Worm (Caenorhabditis elegans) whole organism, L2 larva: ENCODE results near the gene B0244.9.

Experiments
- C34F6.9 ChIP-seq: fragments of 150-350 bp; optimal IDR thresholded peaks from 2 replicates; lab custom pipeline; 2014; ENCODE audit warnings: missing biosample characterization, missing genetic modification characterization
- F13H6.1 ChIP-seq: sonication (generic microtip); optimal IDR thresholded peaks from 2 replicates; lab custom pipeline; 2016; ENCODE audit warnings: missing genetic modification characterization, missing compliant biosample characterization
- R02D3.7 ChIP-seq: fragments of 150-350 bp; optimal IDR thresholded peaks from 2 replicates; lab custom pipeline; 2014; ENCODE audit warnings: missing biosample characterization, missing genetic modification characterization
- Y55F3AM.14 ChIP-seq: fragments of 200-800 bp; sonication (Bioruptor generic); optimal IDR thresholded peaks from 2 replicates; lab custom pipeline; 2018; ENCODE audit warnings: mild to moderate bottlenecking, missing genetic modification characterization, missing compliant biosample characterization
- alr-1 ChIP-seq: fragments of 150-350 bp; optimal IDR thresholded peaks from 2 replicates; lab custom pipeline; 2014; ENCODE audit warnings: missing biosample characterization, missing genetic modification characterization
- ama-1 ChIP-seq: fragments of 150-350 bp; optimal IDR thresholded peaks from 2 replicates; lab custom pipeline; 2018; ENCODE audit warnings: inconsistent platforms
- blmp-1 ChIP-seq: sonication (generic microtip); optimal IDR thresholded peaks from 2 replicates; lab custom pipeline; 2017; ENCODE audit warnings: missing genetic modification characterization, mild to moderate bottlenecking, missing compliant biosample characterization, antibody characterized with exemption, moderate library complexity; ENCODE audit not compliant: insufficient read depth
- ceh-82 ChIP-seq: fragments of 150-350 bp; optimal IDR thresholded peaks from 2 replicates; lab custom pipeline; 2014; ENCODE audit warnings: missing biosample characterization, missing genetic modification characterization
- crh-2 ChIP-seq: sonication (generic microtip); optimal IDR thresholded peaks from 2 replicates; lab custom pipeline; 2017; ENCODE audit warnings: missing biosample characterization, missing genetic modification characterization
- egl-27 ChIP-seq: sonication (generic microtip); optimal IDR thresholded peaks from 3 replicates; lab custom pipeline; 2017; ENCODE audit warnings: missing biosample characterization, missing genetic modification reagents, missing genetic modification characterization
- elt-3 ChIP-seq: sonication (generic microtip); optimal IDR thresholded peaks from 2 replicates; lab custom pipeline; 2017; ENCODE audit warnings: missing biosample characterization, missing genetic modification characterization
- fos-1 ChIP-seq: fragments of 150-350 bp; optimal IDR thresholded peaks from 2 replicates; lab custom pipeline; 2014; ENCODE audit warnings: missing biosample characterization, missing genetic modification characterization
- gmeb-1 ChIP-seq: fragments of 150-350 bp; optimal IDR thresholded peaks from 2 replicates; lab custom pipeline; 2014; ENCODE audit warnings: missing biosample characterization, missing genetic modification characterization
- lin-11 ChIP-seq: fragments of 150-350 bp; sonication (generic microtip); optimal IDR thresholded peaks from 2 replicates; lab custom pipeline; 2014; ENCODE audit warnings: missing biosample characterization, missing genetic modification characterization, inconsistent platforms, mixed read lengths
- lin-13 ChIP-seq: fragments of 150-350 bp; optimal IDR thresholded peaks from 2 replicates; lab custom pipeline; 2014; ENCODE audit warnings: missing biosample characterization, missing genetic modification reagents, missing genetic modification characterization
- lin-39 ChIP-seq: fragments of 150-350 bp; optimal IDR thresholded peaks from 2 replicates; lab custom pipeline; 2014; ENCODE audit warnings: missing biosample characterization, missing genetic modification reagents, missing genetic modification characterization
- lsy-2 ChIP-seq, 2 experiments: fragments of 150-350 bp in 1 of 2; sonication (generic microtip) in 1 of 2; optimal IDR thresholded peaks; 2 replicates each; lab custom pipeline; 2014 to 2017; ENCODE audit warnings: missing biosample characterization in 2 of 2, missing genetic modification characterization in 2 of 2
- mbf-1 ChIP-seq: sonication (generic microtip); optimal IDR thresholded peaks from 2 replicates; lab custom pipeline; 2017; ENCODE audit warnings: missing biosample characterization, missing genetic modification characterization
- nhr-10 ChIP-seq: sonication (generic microtip); optimal IDR thresholded peaks from 2 replicates; lab custom pipeline; 2017; ENCODE audit warnings: missing biosample characterization, missing genetic modification characterization
- nhr-12 ChIP-seq: fragments of 150-350 bp; optimal IDR thresholded peaks from 2 replicates; lab custom pipeline; 2014; ENCODE audit warnings: missing biosample characterization, missing genetic modification characterization
- nhr-129 ChIP-seq: fragments of 150-350 bp; optimal IDR thresholded peaks from 2 replicates; lab custom pipeline; 2014; ENCODE audit warnings: missing biosample characterization, missing genetic modification characterization
- nhr-21 ChIP-seq: fragments of 150-350 bp; optimal IDR thresholded peaks from 2 replicates; lab custom pipeline; 2014; ENCODE audit warnings: missing biosample characterization, missing genetic modification characterization
- nhr-23 ChIP-seq: fragments of 150-350 bp; optimal IDR thresholded peaks from 2 replicates; lab custom pipeline; 2014; ENCODE audit warnings: missing biosample characterization, missing genetic modification reagents, missing genetic modification characterization
- nhr-237 ChIP-seq: fragments of 150-350 bp; optimal IDR thresholded peaks from 2 replicates; lab custom pipeline; 2014; ENCODE audit warnings: missing biosample characterization, missing genetic modification characterization
- nhr-25 ChIP-seq: fragments of 150-350 bp; sonication (generic microtip); optimal IDR thresholded peaks from 3 replicates; lab custom pipeline; 2014; ENCODE audit warnings: missing biosample characterization, missing genetic modification characterization
- nhr-6 ChIP-seq: fragments of 150-350 bp; optimal IDR thresholded peaks from 2 replicates; lab custom pipeline; 2014; ENCODE audit warnings: missing biosample characterization, missing genetic modification characterization
- nhr-77 ChIP-seq: fragments of 150-350 bp; optimal IDR thresholded peaks from 2 replicates; lab custom pipeline; 2014; ENCODE audit warnings: missing biosample characterization, missing genetic modification characterization
- sem-4 ChIP-seq: fragments of 150-350 bp; optimal IDR thresholded peaks from 2 replicates; lab custom pipeline; 2014; ENCODE audit warnings: missing biosample characterization, missing genetic modification reagents, missing genetic modification characterization
- skn-1 ChIP-seq: sonication (generic microtip); optimal IDR thresholded peaks from 2 replicates; lab custom pipeline; 2017; ENCODE audit warnings: missing biosample characterization, missing genetic modification characterization
- sma-3 ChIP-seq: sonication (generic microtip); optimal IDR thresholded peaks from 2 replicates; lab custom pipeline; 2016; ENCODE audit warnings: missing genetic modification reagents, missing genetic modification characterization, missing compliant biosample characterization
- sma-9 ChIP-seq, 2 experiments: fragments of 150-350 bp in 1 of 2; sonication (generic microtip) in 1 of 2; optimal IDR thresholded peaks; 2 replicates each; lab custom pipeline; 2014 to 2016; ENCODE audit warnings: missing genetic modification characterization in 2 of 2, mild to moderate bottlenecking in 1 of 2, missing biosample characterization in 1 of 2, missing compliant biosample characterization in 1 of 2, missing genetic modification reagents in 1 of 2, moderate library complexity in 1 of 2
- unc-39 ChIP-seq: fragments of 150-350 bp; optimal IDR thresholded peaks from 2 replicates; lab custom pipeline; 2014; ENCODE audit warnings: missing biosample characterization, missing genetic modification characterization
- unc-55 ChIP-seq: fragments of 150-350 bp; sonication (generic microtip); optimal IDR thresholded peaks from 3 replicates; lab custom pipeline; 2014; ENCODE audit warnings: missing biosample characterization, missing genetic modification reagents, missing genetic modification characterization
- unc-62 ChIP-seq: fragments of 150-350 bp; optimal IDR thresholded peaks from 2 replicates; lab custom pipeline; 2014; ENCODE audit warnings: missing biosample characterization, missing genetic modification reagents, missing genetic modification characterization
- zag-1 ChIP-seq: fragments of 150-350 bp; optimal IDR thresholded peaks from 2 replicates; lab custom pipeline; 2014; ENCODE audit warnings: missing biosample characterization, missing genetic modification characterization
- ztf-1 ChIP-seq: fragments of 200-800 bp; sonication (Bioruptor generic); conservative IDR thresholded peaks from 2 replicates; pipeline ENCODE4 v1.3.6; 2022; ENCODE audit warnings: missing genetic modification characterization, missing compliant biosample characterization
- ztf-4 ChIP-seq: fragments of 150-350 bp; optimal IDR thresholded peaks from 2 replicates; lab custom pipeline; 2014; ENCODE audit warnings: missing biosample characterization, missing genetic modification characterization

B0244.9 gene

ce11 chrIII:5727827-5728226 lies 3.0 kb downstream of the B0244.9 start, which contains the start of gene egg-1:
Gene egg-1 (plus strand): TSS chrIII:5728180.
- TF ChIP-seq unc-62 (GFP tag; lab: Kevin White, UChicago) = no peak

ce11 chrIII:5722550-5722949 lies 8.3 kb downstream of the B0244.9 start, which contains the start of gene wrm-1:
Gene wrm-1 (plus strand): TSS chrIII:5722850.
- TF ChIP-seq egl-27 (no peak), nhr-237 (tag; lab: Kevin White, UChicago) (no peak), ceh-82 (tag; lab: Kevin White, UChicago) (no peak), crh-2 (tag; lab: Kevin White, UChicago) (no peak), ztf-1 (GFP tag; lab: Robert Waterston, UW) (no peak), R02D3.7 (tag; lab: Kevin White, UChicago) (no peak)

ce11 chrIII:5721888-5722287 lies 8.9 kb downstream of the B0244.9 start:
- TF ChIP-seq unc-39 (tag; lab: Kevin White, UChicago) (no peak), gmeb-1 (tag; lab: Kevin White, UChicago) (peak; percentile 90), nhr-129 (tag; lab: Kevin White, UChicago) (peak; percentile 15), alr-1 (no peak), blmp-1 (peak; percentile 28), nhr-23 (tag; lab: Kevin White, UChicago) (no peak), C34F6.9 (tag; lab: Kevin White, UChicago) (peak; percentile 68), elt-3 (tag; lab: Kevin White, UChicago) (no peak), fos-1 (tag; lab: Kevin White, UChicago) (peak; percentile 87), lsy-2 (tag; optimal IDR thresholded peaks at IDR 0.05; lab: Kevin White, UChicago) (peak; percentile 34 to 80), sem-4 (tag; lab: Kevin White, UChicago) (peak; percentile 74), lin-11 (peak; percentile 27), nhr-10 (tag; lab: Kevin White, UChicago) (no peak), lin-13 (GFP tag; lab: Kevin White, UChicago) (peak; percentile 52), nhr-21 (tag; lab: Kevin White, UChicago) (peak; percentile 31), nhr-12 (tag; lab: Kevin White, UChicago) (no peak), nhr-25 (tag; lab: Kevin White, UChicago) (peak; percentile 24), ztf-4 (tag; lab: Kevin White, UChicago) (peak; percentile 59), mbf-1 (no peak), Y55F3AM.14 (GFP tag; lab: Kevin White, UChicago) (no peak), unc-55 (GFP tag; lab: Kevin White, UChicago) (peak; percentile 61), crh-2 (tag; lab: Kevin White, UChicago) (peak; percentile 66), sma-3 (GFP tag; lab: Kevin White, UChicago) (peak; percentile 84), skn-1 (peak; percentile 18), R02D3.7 (tag; lab: Kevin White, UChicago) (peak; percentile 17), nhr-6 (no peak), sma-9 (GFP tag; optimal IDR thresholded peaks at IDR 0.05; lab: Kevin White, UChicago) (peak; percentile 93), sma-9 (tag; optimal IDR thresholded peaks at IDR 0.05; lab: Kevin White, UChicago) (no peak), zag-1 (tag; lab: Kevin White, UChicago) (no peak), F13H6.1 (peak; percentile 71)
- TF ChIP-seq, all 48 proteins: peak for 19

- TF ChIP-seq unc-62 (GFP tag; lab: Kevin White, UChicago) (no peak), egl-27 (no peak), nhr-10 (tag; lab: Kevin White, UChicago) (no peak), nhr-77 (tag; lab: Kevin White, UChicago) (no peak), ama-1 (lab: Kevin White, UChicago) (no peak), ceh-82 (tag; lab: Kevin White, UChicago) (no peak), ztf-4 (tag; lab: Kevin White, UChicago) (no peak), lin-13 (GFP tag; lab: Kevin White, UChicago) (no peak), elt-3 (tag; lab: Kevin White, UChicago) (no peak), nhr-21 (tag; lab: Kevin White, UChicago) (no peak), nhr-25 (tag; lab: Kevin White, UChicago) (no peak), lin-39 (no peak), nhr-237 (tag; lab: Kevin White, UChicago) (no peak), unc-55 (GFP tag; lab: Kevin White, UChicago) (no peak)
Observed at ce11 chrIII:5721488-5721887, 9.3 kb downstream of the B0244.9 start.
